Worm (Caenorhabditis elegans) whole organism, L2 larva: Measurements from ENCODE around the gene crn-3.

Source experiments
- C34F6.9 ChIP-seq: fragments of 150-350 bp; optimal IDR thresholded peaks from 2 replicates; lab custom pipeline; 2014; ENCODE audit warnings: missing biosample characterization, missing genetic modification characterization
- R02D3.7 ChIP-seq: fragments of 150-350 bp; optimal IDR thresholded peaks from 2 replicates; lab custom pipeline; 2014; ENCODE audit warnings: missing biosample characterization, missing genetic modification characterization
- Y55F3AM.14 ChIP-seq: fragments of 200-800 bp; sonication (Bioruptor generic); optimal IDR thresholded peaks from 2 replicates; lab custom pipeline; 2018; ENCODE audit warnings: mild to moderate bottlenecking, missing genetic modification characterization, missing compliant biosample characterization
- alr-1 ChIP-seq: fragments of 150-350 bp; optimal IDR thresholded peaks from 2 replicates; lab custom pipeline; 2014; ENCODE audit warnings: missing biosample characterization, missing genetic modification characterization
- ama-1 ChIP-seq: fragments of 150-350 bp; optimal IDR thresholded peaks from 2 replicates; lab custom pipeline; 2018; ENCODE audit warnings: inconsistent platforms
- blmp-1 ChIP-seq: sonication (generic microtip); optimal IDR thresholded peaks from 2 replicates; lab custom pipeline; 2017; ENCODE audit warnings: missing genetic modification characterization, mild to moderate bottlenecking, missing compliant biosample characterization, antibody characterized with exemption, moderate library complexity; ENCODE audit not compliant: insufficient read depth
- ceh-16 ChIP-seq: fragments of 150-350 bp; optimal IDR thresholded peaks from 2 replicates; lab custom pipeline; 2014; ENCODE audit warnings: missing biosample characterization, missing genetic modification characterization
- ceh-82 ChIP-seq: fragments of 150-350 bp; optimal IDR thresholded peaks from 2 replicates; lab custom pipeline; 2014; ENCODE audit warnings: missing biosample characterization, missing genetic modification characterization
- crh-2 ChIP-seq: sonication (generic microtip); optimal IDR thresholded peaks from 2 replicates; lab custom pipeline; 2017; ENCODE audit warnings: missing biosample characterization, missing genetic modification characterization
- dmd-4 ChIP-seq: sonication (generic microtip); optimal IDR thresholded peaks from 2 replicates; lab custom pipeline; 2017; ENCODE audit warnings: missing biosample characterization, missing genetic modification characterization
- egl-27 ChIP-seq: sonication (generic microtip); optimal IDR thresholded peaks from 3 replicates; lab custom pipeline; 2017; ENCODE audit warnings: missing biosample characterization, missing genetic modification reagents, missing genetic modification characterization
- elt-1 ChIP-seq: fragments of 150-350 bp; optimal IDR thresholded peaks from 2 replicates; lab custom pipeline; 2014; ENCODE audit warnings: missing biosample characterization, missing genetic modification characterization
- elt-3 ChIP-seq: sonication (generic microtip); optimal IDR thresholded peaks from 2 replicates; lab custom pipeline; 2017; ENCODE audit warnings: missing biosample characterization, missing genetic modification characterization
- fos-1 ChIP-seq: fragments of 150-350 bp; optimal IDR thresholded peaks from 2 replicates; lab custom pipeline; 2014; ENCODE audit warnings: missing biosample characterization, missing genetic modification characterization
- gmeb-1 ChIP-seq: fragments of 150-350 bp; optimal IDR thresholded peaks from 2 replicates; lab custom pipeline; 2014; ENCODE audit warnings: missing biosample characterization, missing genetic modification characterization
- lin-11 ChIP-seq: fragments of 150-350 bp; sonication (generic microtip); optimal IDR thresholded peaks from 2 replicates; lab custom pipeline; 2014; ENCODE audit warnings: missing biosample characterization, missing genetic modification characterization, inconsistent platforms, mixed read lengths
- lin-13 ChIP-seq: fragments of 150-350 bp; optimal IDR thresholded peaks from 2 replicates; lab custom pipeline; 2014; ENCODE audit warnings: missing biosample characterization, missing genetic modification reagents, missing genetic modification characterization
- lin-39 ChIP-seq: fragments of 150-350 bp; optimal IDR thresholded peaks from 2 replicates; lab custom pipeline; 2014; ENCODE audit warnings: missing biosample characterization, missing genetic modification reagents, missing genetic modification characterization
- lsy-2 ChIP-seq, 2 experiments: fragments of 150-350 bp in 1 of 2; sonication (generic microtip) in 1 of 2; optimal IDR thresholded peaks; 2 replicates each; lab custom pipeline; 2014 to 2017; ENCODE audit warnings: missing biosample characterization in 2 of 2, missing genetic modification characterization in 2 of 2
- mdl-1 ChIP-seq, 2 experiments: fragments of 150-350 bp in 1 of 2; sonication (generic microtip) in 1 of 2; optimal IDR thresholded peaks; 2 replicates each; lab custom pipeline; 2017; ENCODE audit warnings: missing biosample characterization in 2 of 2, missing genetic modification characterization in 2 of 2
- nhr-10 ChIP-seq: sonication (generic microtip); optimal IDR thresholded peaks from 2 replicates; lab custom pipeline; 2017; ENCODE audit warnings: missing biosample characterization, missing genetic modification characterization
- nhr-11 ChIP-seq: fragments of 150-350 bp; optimal IDR thresholded peaks from 2 replicates; lab custom pipeline; 2014; ENCODE audit warnings: missing biosample characterization, missing genetic modification characterization
- nhr-12 ChIP-seq: fragments of 150-350 bp; optimal IDR thresholded peaks from 2 replicates; lab custom pipeline; 2014; ENCODE audit warnings: missing biosample characterization, missing genetic modification characterization
- nhr-129 ChIP-seq: fragments of 150-350 bp; optimal IDR thresholded peaks from 2 replicates; lab custom pipeline; 2014; ENCODE audit warnings: missing biosample characterization, missing genetic modification characterization
- nhr-21 ChIP-seq: fragments of 150-350 bp; optimal IDR thresholded peaks from 2 replicates; lab custom pipeline; 2014; ENCODE audit warnings: missing biosample characterization, missing genetic modification characterization
- nhr-23 ChIP-seq: fragments of 150-350 bp; optimal IDR thresholded peaks from 2 replicates; lab custom pipeline; 2014; ENCODE audit warnings: missing biosample characterization, missing genetic modification reagents, missing genetic modification characterization
- nhr-237 ChIP-seq: fragments of 150-350 bp; optimal IDR thresholded peaks from 2 replicates; lab custom pipeline; 2014; ENCODE audit warnings: missing biosample characterization, missing genetic modification characterization
- nhr-25 ChIP-seq: fragments of 150-350 bp; sonication (generic microtip); optimal IDR thresholded peaks from 3 replicates; lab custom pipeline; 2014; ENCODE audit warnings: missing biosample characterization, missing genetic modification characterization
- nhr-6 ChIP-seq: fragments of 150-350 bp; optimal IDR thresholded peaks from 2 replicates; lab custom pipeline; 2014; ENCODE audit warnings: missing biosample characterization, missing genetic modification characterization
- peb-1 ChIP-seq: fragments of 150-350 bp; optimal IDR thresholded peaks from 2 replicates; lab custom pipeline; 2014; ENCODE audit warnings: missing biosample characterization, missing genetic modification characterization
- skn-1 ChIP-seq: sonication (generic microtip); optimal IDR thresholded peaks from 2 replicates; lab custom pipeline; 2017; ENCODE audit warnings: missing biosample characterization, missing genetic modification characterization
- sma-9 ChIP-seq, 2 experiments: fragments of 150-350 bp in 1 of 2; sonication (generic microtip) in 1 of 2; optimal IDR thresholded peaks; 2 replicates each; lab custom pipeline; 2014 to 2016; ENCODE audit warnings: missing genetic modification characterization in 2 of 2, mild to moderate bottlenecking in 1 of 2, missing biosample characterization in 1 of 2, missing compliant biosample characterization in 1 of 2, missing genetic modification reagents in 1 of 2, moderate library complexity in 1 of 2
- unc-39 ChIP-seq: fragments of 150-350 bp; optimal IDR thresholded peaks from 2 replicates; lab custom pipeline; 2014; ENCODE audit warnings: missing biosample characterization, missing genetic modification characterization
- unc-55 ChIP-seq: fragments of 150-350 bp; sonication (generic microtip); optimal IDR thresholded peaks from 3 replicates; lab custom pipeline; 2014; ENCODE audit warnings: missing biosample characterization, missing genetic modification reagents, missing genetic modification characterization
- unc-62 ChIP-seq: fragments of 150-350 bp; optimal IDR thresholded peaks from 2 replicates; lab custom pipeline; 2014; ENCODE audit warnings: missing biosample characterization, missing genetic modification reagents, missing genetic modification characterization
- ztf-4 ChIP-seq: fragments of 150-350 bp; optimal IDR thresholded peaks from 2 replicates; lab custom pipeline; 2014; ENCODE audit warnings: missing biosample characterization, missing genetic modification characterization

crn-3 gene

ce11 chrII:10602184-10602583, 14.3 kb downstream of the crn-3 start, which contains the start of gene srv-2:
srv-2 (minus strand) TSS chrII:10602284.
- TF ChIP-seq peb-1 (tag; lab: Kevin White, UChicago) = no peak
- TF ChIP-seq blmp-1 (tag; lab: Kevin White, UChicago) = no peak
- TF ChIP-seq, all 48 proteins: peak for 0

ce11 chrII:10603560-10603959, 15.7 kb downstream of the crn-3 start:
- no peak for TF ChIP-seq lsy-2 (tag; optimal IDR thresholded peaks at IDR 0.05; lab: Kevin White, UChicago)
- no peak for TF ChIP-seq nhr-21
- no peak for TF ChIP-seq nhr-25
- no peak for TF ChIP-seq nhr-11 (tag; lab: Kevin White, UChicago)
- no peak for TF ChIP-seq Y55F3AM.14
- no peak for TF ChIP-seq fos-1
- no peak for TF ChIP-seq ama-1
- TF ChIP-seq alr-1 = no peak
- TF ChIP-seq lin-11 (tag; lab: Kevin White, UChicago) = no peak
- TF ChIP-seq nhr-237 = no peak
- no peak for TF ChIP-seq nhr-6
- TF ChIP-seq dmd-4 (tag; lab: Kevin White, UChicago) = no peak
- TF ChIP-seq R02D3.7 = no peak
- TF ChIP-seq ztf-4 (tag; lab: Kevin White, UChicago) = no peak
- no peak for TF ChIP-seq nhr-23
- no peak for TF ChIP-seq blmp-1 (tag; lab: Kevin White, UChicago)
- no peak for TF ChIP-seq mdl-1 (tag; optimal IDR thresholded peaks at IDR 0.05; lab: Kevin White, UChicago)
- TF ChIP-seq crh-2 (tag; lab: Kevin White, UChicago) = no peak

- TF ChIP-seq nhr-12 (tag; lab: Kevin White, UChicago) (no peak), nhr-23 (no peak), nhr-237 (no peak), skn-1 (tag; lab: Kevin White, UChicago) (no peak), unc-62 (no peak), unc-55 (GFP tag; lab: Kevin White, UChicago) (no peak)
These were observed 17.7 kb downstream of the crn-3 start, which contains the start of gene taf-13 for ce11 chrII:10605512-10605911. taf-13 (minus strand) TSS chrII:10605612.

- TF ChIP-seq C34F6.9 (tag; lab: Kevin White, UChicago) (peak; percentile 52), R02D3.7 (no peak), dmd-4 (tag; lab: Kevin White, UChicago) (no peak), blmp-1 (tag; lab: Kevin White, UChicago) (peak; percentile 61), nhr-10 (tag; lab: Kevin White, UChicago) (no peak), lin-39 (tag; lab: Kevin White, UChicago) (no peak), nhr-23 (no peak), elt-3 (tag; lab: Kevin White, UChicago) (no peak), egl-27 (tag; lab: Kevin White, UChicago) (no peak), crh-2 (tag; lab: Kevin White, UChicago) (no peak), alr-1 (no peak), nhr-21 (no peak), ama-1 (no peak), nhr-25 (no peak), fos-1 (peak; percentile 63), unc-39 (no peak), lin-13 (GFP tag; lab: Kevin White, UChicago) (no peak), ceh-16 (tag; lab: Kevin White, UChicago) (no peak), lsy-2 (tag; optimal IDR thresholded peaks at IDR 0.05; lab: Kevin White, UChicago) (peak in 1 of 2 experiments; percentile 58), nhr-129 (no peak), ceh-82 (tag; lab: Kevin White, UChicago) (no peak), skn-1 (tag; lab: Kevin White, UChicago) (no peak), sma-9 (GFP tag; optimal IDR thresholded peaks at IDR 0.05; lab: Kevin White, UChicago) (no peak), sma-9 (tag; optimal IDR thresholded peaks at IDR 0.05; lab: Kevin White, UChicago) (no peak), elt-1 (no peak), nhr-6 (no peak), gmeb-1 (tag; lab: Kevin White, UChicago) (no peak), unc-55 (GFP tag; lab: Kevin White, UChicago) (peak; percentile 76)
These were observed 19.6 kb downstream of the crn-3 start, which contains the start of gene ccm-3 for ce11 chrII:10607238-10607961. ccm-3 (minus strand) TSS chrII:10607275.
